Worm (Caenorhabditis elegans): ENCODE results near the gene vha-14.

vha-14 gene

ce11 chrIII:9509764-9510370 is 2.0 kb downstream of the vha-14 start (continued):
- TF ChIP-seq lsy-2 (tag; optimal IDR thresholded peaks at IDR 0.05) (peak in 1 of 2 experiments; percentile 23), rbr-2 (tag; optimal IDR thresholded peaks at IDR 0.05) (peak; percentile 4), hmg-1.1 (GFP tag; IDR thresholded peaks at IDR 0.05) (0 out of 2 replicates have a peak, but pooled peaks have one; percentile 11), ctbp-1 (GFP tag; IDR thresholded peaks at IDR 0.05) (peak; percentile 55), nhr-111 (GFP tag; optimal IDR thresholded peaks at IDR 0.05) (peak; percentile 23), Y105C5A.15 (GFP tag; IDR thresholded peaks at IDR 0.05) (0 out of 2 replicates have a peak, but pooled peaks have one; percentile 16), nhr-42 (GFP tag; IDR thresholded peaks at IDR 0.05) (0 out of 2 replicates have a peak, but pooled peaks have one; percentile 45), mep-1 (tag; optimal IDR thresholded peaks at IDR 0.05) (peak; percentile 42), nhr-25 (tag; optimal IDR thresholded peaks at IDR 0.05; ENCODE audit: borderline replicate concordance, insufficient read depth) (peak; percentile 9), egl-43 (GFP tag; IDR thresholded peaks at IDR 0.05) (no peak)

- no peak for TF ChIP-seq ama-1 (optimal IDR thresholded peaks at IDR 0.05)
- TF ChIP-seq F37D6.2 (tag; optimal IDR thresholded peaks at IDR 0.05): no peak
- peak; percentile 11 for TF ChIP-seq aha-1 (tag)
- TF ChIP-seq nhr-6 (tag; optimal IDR thresholded peaks at IDR 0.05): no peak
- no peak for TF ChIP-seq hmg-1.1 (GFP tag; IDR thresholded peaks at IDR 0.05)
- peak; percentile 11 for TF ChIP-seq nhr-28 (tag; optimal IDR thresholded peaks at IDR 0.05)
- no peak for TF ChIP-seq lin-29 (GFP tag; IDR thresholded peaks at IDR 0.05)
- no peak for TF ChIP-seq aly-2 (tag; optimal IDR thresholded peaks at IDR 0.05)
- TF ChIP-seq snpc-4 (tag; optimal IDR thresholded peaks at IDR 0.05): no peak
- TF ChIP-seq daf-12 (tag; optimal IDR thresholded peaks at IDR 0.05): no peak
- peak; percentile 76 for TF ChIP-seq hlh-30 (tag; optimal IDR thresholded peaks at IDR 0.05; ENCODE audit: insufficient read depth)
- no peak for TF ChIP-seq daf-8 (GFP tag; IDR thresholded peaks at IDR 0.05)
- no peak for TF ChIP-seq Y48G9A.11 (GFP tag; IDR thresholded peaks at IDR 0.05)
- TF ChIP-seq pha-4 (GFP tag; IDR thresholded peaks at IDR 0.05): no peak
- TF ChIP-seq pha-4 (tag; optimal IDR thresholded peaks at IDR 0.05): no peak
- no peak for TF ChIP-seq ZK337.2 (GFP tag; IDR thresholded peaks at IDR 0.05)
- no peak for TF ChIP-seq nhr-10 (tag; optimal IDR thresholded peaks at IDR 0.05)
- TF ChIP-seq mdl-1 (tag; optimal IDR thresholded peaks at IDR 0.05): peak in 1 of 2 experiments; percentile 20
- no peak for TF ChIP-seq nhr-41 (GFP tag; IDR thresholded peaks at IDR 0.05)
Observed at ce11 chrIII:9511055-9511520, 3.2 kb downstream of the vha-14 start, which contains the start of gene F55H2.5. F55H2.5 (plus strand) TSS chrIII:9511470.

ce11 chrIII:9511660-9512059 is 3.8 kb downstream of the vha-14 start:
- TF ChIP-seq aha-1 (tag) (peak; percentile 95), zip-11 (GFP tag; IDR thresholded peaks at IDR 0.05) (no peak)

ce11 chrIII:9513006-9513405 is 5.1 kb downstream of the vha-14 start:
- TF ChIP-seq ceh-82 (tag; optimal IDR thresholded peaks at IDR 0.05): no peak
- TF ChIP-seq hmg-1.1 (GFP tag; IDR thresholded peaks at IDR 0.05): 0 out of 2 replicates have a peak, but pooled peaks have one; percentile 19
- TF ChIP-seq F10B5.3 (tag; optimal IDR thresholded peaks at IDR 0.05): no peak

- TF ChIP-seq mes-2 (tag; optimal IDR thresholded peaks at IDR 0.05; ENCODE audit: poor library complexity, severe bottlenecking) (no peak), lin-38 (GFP tag; IDR thresholded peaks at IDR 0.05) (no peak), ceh-82 (tag; optimal IDR thresholded peaks at IDR 0.05) (no peak), nhr-111 (GFP tag; optimal IDR thresholded peaks at IDR 0.05) (no peak), nhr-10 (tag; optimal IDR thresholded peaks at IDR 0.05) (no peak), dmd-8 (GFP tag; IDR thresholded peaks at IDR 0.05) (no peak), ceh-28 (tag; optimal IDR thresholded peaks at IDR 0.05) (no peak), cey-2 (tag; optimal IDR thresholded peaks at IDR 0.05; ENCODE audit: borderline replicate concordance, insufficient read depth) (no peak), ces-1 (GFP tag; optimal IDR thresholded peaks at IDR 0.05) (no peak), Y5F2A.4 (GFP tag; optimal IDR thresholded peaks at IDR 0.05) (no peak), daf-16 (GFP tag; optimal IDR thresholded peaks at IDR 0.05) (no peak), daf-16 (tag; optimal IDR thresholded peaks at IDR 0.05) (no peak), skn-1 (tag; optimal IDR thresholded peaks at IDR 0.05) (no peak), rbr-2 (tag; optimal IDR thresholded peaks at IDR 0.05) (no peak)
Observed at ce11 chrIII:9513569-9513968, 5.7 kb downstream of the vha-14 start, which contains the start of gene F55H2.8. F55H2.8 (plus strand) TSS chrIII:9513869.
